Fruit fly (Drosophila melanogaster) whole organism, embryonic: Measurements from ENCODE around the gene CG15923.

Source experiments
- Aef1 ChIP-seq: fragments of 200-800 bp; sonication (Bioruptor generic); IDR thresholded peaks from 3 replicates; pipeline ENCODE4 v1.3.6; 2022; ENCODE audit warnings: missing biosample characterization, missing genetic modification characterization
- Blimp-1 ChIP-seq: fragments of 200-800 bp; sonication (Bioruptor generic); optimal IDR thresholded peaks from 3 replicates; lab custom pipeline; 2018; ENCODE audit warnings: missing biosample characterization, missing genetic modification characterization, mild to moderate bottlenecking, moderate library complexity, missing genetic modification reagents
- CG10321 ChIP-seq: fragments of 200-800 bp; sonication (Bioruptor generic); IDR thresholded peaks from 2 replicates; pipeline ENCODE4 v1.3.6; 2022; ENCODE audit warnings: missing biosample characterization, missing genetic modification characterization
- CG10543 ChIP-seq: fragments of 200-800 bp; sonication (Bioruptor generic); optimal IDR thresholded peaks from 3 replicates; lab custom pipeline; 2017; ENCODE audit warnings: missing biosample characterization, mild to moderate bottlenecking, missing genetic modification characterization, moderate library complexity
- CG13894 ChIP-seq: fragments of 200-800 bp; sonication (Bioruptor generic); optimal IDR thresholded peaks from 3 replicates; lab custom pipeline; 2018; ENCODE audit warnings: missing biosample characterization, mild to moderate bottlenecking, missing genetic modification characterization, moderate library complexity
- CG30020 ChIP-seq: fragments of 200-800 bp; optimal IDR thresholded peaks from 2 replicates; lab custom pipeline; 2019; ENCODE audit warnings: missing biosample characterization, mild to moderate bottlenecking, missing genetic modification characterization, moderate library complexity
- CG32532 ChIP-seq: fragments of 200-800 bp; sonication (Bioruptor generic); IDR thresholded peaks from 2 replicates; pipeline ENCODE4 v1.3.6; 2022; ENCODE audit warnings: missing biosample characterization, missing genetic modification characterization
- CG6175 ChIP-seq: fragments of 200-800 bp; sonication (Bioruptor generic); IDR thresholded peaks from 3 replicates; pipeline ENCODE4 v1.3.6; 2022; ENCODE audit warnings: missing biosample characterization, missing genetic modification characterization
- CG6813 ChIP-seq: fragments of 200-800 bp; sonication (Bioruptor generic); optimal IDR thresholded peaks from 2 replicates; lab custom pipeline; 2017; ENCODE audit warnings: missing biosample characterization, missing genetic modification characterization, mild to moderate bottlenecking, moderate library complexity, missing genetic modification reagents
- CG7372 ChIP-seq: fragments of 200-800 bp; sonication (Bioruptor generic); IDR thresholded peaks from 2 replicates; pipeline ENCODE4 v1.3.6; 2022; ENCODE audit warnings: missing biosample characterization, missing genetic modification characterization
- CG8290 ChIP-seq, 3 experiments: fragments of 200-800 bp; sonication (Bioruptor generic); optimal IDR thresholded peaks; 2 replicates each; lab custom pipeline; 2016 to 2019; ENCODE audit warnings: missing biosample characterization in 3 of 3, missing genetic modification characterization in 3 of 3, mild to moderate bottlenecking in 2 of 3, moderate library complexity in 1 of 3
- CG9215 ChIP-seq: fragments of 200-800 bp; sonication (Bioruptor generic); IDR thresholded peaks from 2 replicates; pipeline ENCODE4 v1.3.6; 2022; ENCODE audit warnings: missing biosample characterization, missing genetic modification characterization
- Camta ChIP-seq: fragments of 200-800 bp; sonication (Bioruptor generic); optimal IDR thresholded peaks from 2 replicates; lab custom pipeline; 2016; ENCODE audit warnings: missing biosample characterization, missing genetic modification characterization
- Deaf1 ChIP-seq: fragments of 200-800 bp; optimal IDR thresholded peaks from 3 replicates; lab custom pipeline; 2019; ENCODE audit warnings: missing biosample characterization, mild to moderate bottlenecking, missing genetic modification characterization, moderate library complexity
- HLH3B ChIP-seq: fragments of 200-800 bp; sonication (Bioruptor generic); IDR thresholded peaks from 2 replicates; pipeline ENCODE4 v1.3.6; 2022; ENCODE audit warnings: missing biosample characterization, missing genetic modification characterization
- Hr39 ChIP-seq: fragments of >200 bp; optimal IDR thresholded peaks from 2 replicates; lab custom pipeline; 2017
- Med ChIP-seq: fragments of 200-800 bp; sonication (Bioruptor generic); peaks from one replicate; lab custom pipeline; 2016; ENCODE audit warnings: missing biosample characterization, missing genetic modification characterization, mild to moderate bottlenecking, inconsistent platforms, moderate library complexity
- Pdp1 ChIP-seq, 2 experiments: fragments of 200-800 bp; sonication (Bioruptor generic); optimal IDR thresholded peaks; 3 replicates each; lab custom pipeline; 2016; ENCODE audit warnings: missing biosample characterization in 2 of 2, missing genetic modification characterization in 2 of 2, mild to moderate bottlenecking in 1 of 2, moderate library complexity in 1 of 2
- Rfx ChIP-seq: fragments of 200-800 bp; sonication (Bioruptor generic); IDR thresholded peaks from 2 replicates; pipeline ENCODE4 v1.3.6; 2022; ENCODE audit warnings: missing biosample characterization, missing genetic modification characterization
- Rx ChIP-seq: fragments of 200-800 bp; sonication (Bioruptor generic); IDR thresholded peaks from 2 replicates; pipeline ENCODE4 v1.3.6; 2022; ENCODE audit warnings: missing biosample characterization, missing genetic modification characterization
- Sin3A ChIP-seq: fragments of >200 bp; optimal IDR thresholded peaks from 2 replicates; lab custom pipeline; 2018
- bbx ChIP-seq: fragments of 200-800 bp; sonication (Bioruptor generic); IDR thresholded peaks from 2 replicates; pipeline ENCODE4 v1.3.6; 2022; ENCODE audit warnings: missing biosample characterization, missing genetic modification characterization; ENCODE audit not compliant: partially characterized antibody
- cg ChIP-seq: fragments of 200-800 bp; sonication (Bioruptor generic); optimal IDR thresholded peaks from 3 replicates; lab custom pipeline; 2019; ENCODE audit warnings: missing biosample characterization, mild to moderate bottlenecking, missing genetic modification characterization, moderate library complexity
- chinmo ChIP-seq: fragments of 200-800 bp; sonication (Bioruptor generic); IDR thresholded peaks from 4 replicates; pipeline ENCODE4 v1.3.6; 2022; ENCODE audit warnings: missing biosample characterization, missing genetic modification characterization; ENCODE audit not compliant: partially characterized antibody
- ci ChIP-seq: fragments of 200-800 bp; sonication (Bioruptor generic); IDR thresholded peaks from 3 replicates; pipeline ENCODE4 v1.3.6; 2022; ENCODE audit warnings: missing biosample characterization, missing genetic modification characterization
- crol ChIP-seq: fragments of 200-800 bp; sonication (Bioruptor generic); IDR thresholded peaks from 2 replicates; pipeline ENCODE4 v1.3.6; 2022; ENCODE audit warnings: missing biosample characterization, missing genetic modification characterization
- exex ChIP-seq: fragments of 200-800 bp; sonication (Bioruptor generic); optimal IDR thresholded peaks from 4 replicates; lab custom pipeline; 2018; ENCODE audit warnings: missing biosample characterization, mild to moderate bottlenecking, missing genetic modification characterization, moderate library complexity
- ftz-f1 ChIP-seq: fragments of 200-800 bp; sonication (Bioruptor generic); optimal IDR thresholded peaks from 2 replicates; lab custom pipeline; 2016; ENCODE audit warnings: missing biosample characterization, missing genetic modification characterization
- gcm ChIP-seq: fragments of 200-800 bp; sonication (Bioruptor generic); optimal IDR thresholded peaks from 2 replicates; lab custom pipeline; 2019; ENCODE audit warnings: missing biosample characterization, mild to moderate bottlenecking, missing genetic modification characterization, moderate library complexity
- grau ChIP-seq: fragments of 200-800 bp; optimal IDR thresholded peaks from 3 replicates; lab custom pipeline; 2019; ENCODE audit warnings: missing biosample characterization, mild to moderate bottlenecking, missing genetic modification characterization, moderate library complexity
- jumu ChIP-seq: fragments of 200-800 bp; sonication (Bioruptor generic); optimal IDR thresholded peaks from 3 replicates; lab custom pipeline; 2016; ENCODE audit warnings: missing biosample characterization, missing genetic modification characterization
- mam ChIP-seq: fragments of 200-800 bp; sonication (Bioruptor generic); optimal IDR thresholded peaks from 3 replicates; lab custom pipeline; 2016; ENCODE audit warnings: missing biosample characterization, missing genetic modification characterization
- nau ChIP-seq: fragments of 200-800 bp; sonication (Bioruptor generic); optimal IDR thresholded peaks from 3 replicates; lab custom pipeline; 2017; ENCODE audit warnings: missing biosample characterization, mild to moderate bottlenecking, missing genetic modification characterization, missing genetic modification reagents
- nmo ChIP-seq: fragments of 200-800 bp; sonication (Bioruptor generic); optimal IDR thresholded peaks from 2 replicates; lab custom pipeline; 2018; ENCODE audit warnings: missing biosample characterization, mild to moderate bottlenecking, missing genetic modification characterization, moderate library complexity
- nom ChIP-seq: fragments of 200-800 bp; sonication (Bioruptor generic); optimal IDR thresholded peaks from 2 replicates; lab custom pipeline; 2017; ENCODE audit warnings: missing biosample characterization, missing genetic modification characterization, mild to moderate bottlenecking, moderate library complexity, missing genetic modification reagents
- prd ChIP-seq, 3 experiments: fragments of >200 bp in 2 of 3; fragments of 200-800 bp in 1 of 3; sonication (Bioruptor generic) in 1 of 3; optimal IDR thresholded peaks in 2 of 3; IDR thresholded peaks in 1 of 3; 2 replicates in 2 of 3; 3 replicates in 1 of 3; pipeline versions ENCODE4 v1.3.6 to Lab custom; 2017 to 2022; ENCODE audit warnings: missing biosample characterization in 1 of 3, missing genetic modification characterization in 1 of 3
- ranshi ChIP-seq: fragments of 200-800 bp; sonication (Bioruptor generic); IDR thresholded peaks from 2 replicates; pipeline ENCODE4 v1.3.6; 2022; ENCODE audit warnings: missing biosample characterization, missing genetic modification characterization
- run ChIP-seq: fragments of 200-800 bp; sonication (Bioruptor generic); optimal IDR thresholded peaks from 3 replicates; lab custom pipeline; 2018; ENCODE audit warnings: missing biosample characterization, mild to moderate bottlenecking, missing genetic modification characterization
- sd ChIP-seq: fragments of 200-800 bp; sonication (Bioruptor generic); optimal IDR thresholded peaks from 3 replicates; lab custom pipeline; 2018; ENCODE audit warnings: missing biosample characterization, mild to moderate bottlenecking, missing genetic modification characterization, moderate library complexity
- sens-2 ChIP-seq: fragments of 200-800 bp; sonication (Bioruptor generic); IDR thresholded peaks from 2 replicates; pipeline ENCODE4 v1.3.6; 2022; ENCODE audit warnings: missing biosample characterization, missing genetic modification characterization
- sna ChIP-seq: fragments of 200-800 bp; sonication (Bioruptor generic); IDR thresholded peaks from 2 replicates; pipeline ENCODE4 v1.3.6; 2022; ENCODE audit warnings: missing biosample characterization, missing genetic modification characterization; ENCODE audit not compliant: partially characterized antibody
- sr ChIP-seq: fragments of 200-800 bp; sonication (Bioruptor generic); IDR thresholded peaks from 3 replicates; pipeline ENCODE4 v1.3.6; 2022; ENCODE audit warnings: missing biosample characterization, missing genetic modification characterization
- stc ChIP-seq: fragments of 200-800 bp; sonication (Bioruptor generic); IDR thresholded peaks from 2 replicates; pipeline ENCODE4 v1.3.6; 2022; ENCODE audit warnings: missing biosample characterization, missing genetic modification characterization
- ttk ChIP-seq: fragments of 200-800 bp; sonication (Bioruptor generic); IDR thresholded peaks from 2 replicates; pipeline ENCODE4 v2.1.2; 2022; ENCODE audit warnings: missing biosample characterization, missing genetic modification characterization
- twi ChIP-seq: fragments of 200-800 bp; optimal IDR thresholded peaks from 2 replicates; lab custom pipeline; 2019; ENCODE audit warnings: missing biosample characterization, mild to moderate bottlenecking, missing genetic modification characterization, moderate library complexity

Gene CG15923

DNA sequence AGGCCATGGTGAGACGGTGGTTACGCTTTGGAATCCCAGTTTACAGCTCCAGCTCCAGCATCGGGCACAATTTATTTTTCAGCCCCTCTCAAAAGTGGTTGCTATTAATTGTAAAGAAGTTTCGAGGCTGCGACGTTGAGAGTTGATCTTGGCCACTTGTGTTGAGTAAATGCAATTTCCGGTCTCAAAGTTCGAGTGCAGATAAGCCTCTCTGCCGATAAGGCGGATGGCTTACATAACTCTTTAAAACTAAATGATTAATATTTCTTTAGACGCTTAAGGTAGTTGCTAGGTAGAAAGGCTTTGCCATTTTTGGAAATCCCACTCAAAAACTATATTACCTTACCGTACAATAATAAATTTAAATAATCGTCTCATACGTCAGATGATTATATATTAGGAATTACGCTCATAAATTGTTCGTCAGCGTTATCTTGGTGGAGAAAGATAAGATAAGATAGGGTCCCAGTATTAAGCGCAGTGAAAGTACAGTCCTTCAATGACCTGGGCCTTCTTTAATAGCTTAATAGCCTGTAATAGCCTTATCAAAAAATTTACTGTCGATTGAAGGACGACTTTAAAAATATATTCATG, 11.0 kb downstream of the CG15923 start:
- TF ChIP-seq ci (GFP tag; lab: Robert Waterston, UW) (peak; percentile 13; the same call in 1 of the 3 replicates), exex (tag; lab: Kevin White, UChicago) (peak; percentile 87), nom (GFP tag; lab: Kevin White, UChicago) (peak; percentile 51), chinmo (no peak), Pdp1 (GFP tag; optimal IDR thresholded peaks at IDR 0.05; lab: Kevin White, UChicago) (peak in 1 of 2 experiments; percentile 80), sens-2 (GFP tag; lab: Robert Waterston, UW) (0 out of 2 replicates have a peak, but pooled peaks have one; percentile 12), nmo (GFP tag; lab: Kevin White, UChicago) (no peak), Camta (GFP tag; lab: Kevin White, UChicago) (no peak), Med (peak; percentile 24), CG6813 (GFP tag; lab: Kevin White, UChicago) (no peak)

DNA sequence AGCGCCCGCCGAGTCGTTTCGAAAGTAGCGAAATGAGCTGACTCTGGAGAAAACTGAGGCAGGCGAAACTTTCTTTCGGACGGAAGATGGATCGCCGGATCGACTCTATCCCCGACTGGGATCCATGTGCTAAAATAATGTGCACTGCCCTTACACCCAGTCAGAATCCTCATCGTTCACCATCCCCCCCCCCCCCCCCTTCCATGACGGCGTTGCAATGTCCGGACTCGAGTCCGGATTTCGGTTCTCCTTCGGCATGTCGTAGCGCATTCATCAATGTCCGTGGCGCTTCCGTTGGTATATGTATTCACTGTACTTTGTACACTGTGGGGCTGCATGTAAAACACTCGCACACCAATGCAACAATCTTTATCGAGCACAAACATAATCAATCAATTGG, 11.6 kb downstream of the CG15923 start:
- 0 out of 4 replicates have a peak, but pooled peaks have one; percentile 24 for TF ChIP-seq chinmo
- TF ChIP-seq grau (tag; lab: Kevin White, UChicago): peak; percentile 38
- TF ChIP-seq Hr39: peak; percentile 45
- no peak for TF ChIP-seq CG30020 (tag; lab: Kevin White, UChicago)
- no peak for TF ChIP-seq CG7372 (GFP tag; lab: Robert Waterston, UW)
- peak; percentile 9 for TF ChIP-seq Med
- TF ChIP-seq cg (GFP tag; lab: Kevin White, UChicago): peak; percentile 20
- peak; percentile 35; the same call in 1 of the 2 replicates for TF ChIP-seq crol (GFP tag; lab: Robert Waterston, UW)

DNA sequence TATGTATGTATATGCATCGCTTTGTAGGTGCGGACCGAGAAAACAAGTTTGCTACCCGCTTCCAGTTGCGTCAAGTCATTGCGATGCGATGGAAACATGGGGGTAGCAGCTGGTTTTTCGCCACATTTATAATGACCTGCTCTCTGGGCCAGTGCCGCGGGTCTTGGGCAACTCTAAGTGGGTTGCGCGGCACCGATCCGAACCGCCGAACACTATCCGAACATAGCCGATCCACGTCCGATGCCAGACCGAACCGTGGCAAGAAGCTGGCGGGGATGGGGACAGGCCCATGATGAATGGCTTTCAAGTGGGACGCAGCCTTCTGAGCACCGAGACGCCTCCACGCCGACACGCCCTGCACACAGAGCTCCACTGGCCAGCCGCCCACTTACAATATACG, 12.6 kb downstream of the CG15923 start:
- TF ChIP-seq Aef1 (no peak), ftz-f1 (GFP tag; lab: Kevin White, UChicago) (peak; percentile 26), sna (GFP tag; lab: Robert Waterston, UW) (no peak), Rfx (GFP tag; lab: Robert Waterston, UW) (peak; percentile 35; the same call in 1 of the 2 replicates), bbx (GFP tag; lab: Robert Waterston, UW) (no peak), sd (tag; lab: Kevin White, UChicago) (peak; percentile 3), Sin3A (lab: Kevin White, UChicago) (no peak), CG10321 (GFP tag; lab: Robert Waterston, UW) (no peak), nom (GFP tag; lab: Kevin White, UChicago) (peak; percentile 47), HLH3B (GFP tag; lab: Robert Waterston, UW) (peak; percentile 7; the same call in 1 of the 2 replicates), Deaf1 (tag; lab: Kevin White, UChicago) (peak; percentile 96), chinmo (0 out of 4 replicates have a peak, but pooled peaks have one; percentile 56), sr (GFP tag; lab: Robert Waterston, UW) (peak; percentile 98), stc (GFP tag; lab: Robert Waterston, UW) (no peak), CG10543 (GFP tag; lab: Kevin White, UChicago) (peak; percentile 87), prd (optimal IDR thresholded peaks at IDR 0.05; lab: Kevin White, UChicago) (no peak), prd (GFP tag; IDR thresholded peaks at IDR 0.05; lab: Robert Waterston, UW) (no peak), run (no peak), mam (no peak), CG9215 (no peak), Rx (GFP tag; lab: Robert Waterston, UW) (no peak), CG32532 (peak; percentile 24; the same call in 1 of the 2 replicates), Blimp-1 (no peak), gcm (GFP tag; lab: Kevin White, UChicago) (peak; percentile 79), jumu (no peak), twi (tag; lab: Kevin White, UChicago) (no peak), CG6175 (GFP tag; lab: Robert Waterston, UW) (peak; percentile 91), ranshi (GFP tag; lab: Robert Waterston, UW) (no peak), CG8290 (GFP tag; optimal IDR thresholded peaks at IDR 0.05; lab: Kevin White, UChicago) (no peak), CG8290 (tag; optimal IDR thresholded peaks at IDR 0.05; lab: Kevin White, UChicago) (peak in 1 of 2 experiments; percentile 46), nau (GFP tag; lab: Kevin White, UChicago) (peak; percentile 78), Pdp1 (GFP tag; optimal IDR thresholded peaks at IDR 0.05; lab: Kevin White, UChicago) (peak in 1 of 2 experiments; percentile 10), CG13894 (tag; lab: Kevin White, UChicago) (peak; percentile 31), ttk (GFP tag; lab: Robert Waterston, UW) (0 out of 2 replicates have a peak, but pooled peaks have one; percentile 29), crol (GFP tag; lab: Robert Waterston, UW) (peak; percentile 63)
